Worm (Caenorhabditis elegans) whole organism, late embryonic: ENCODE results near the gene phf-15.

Experiments
- C08G9.2 ChIP-seq: sonication (generic microtip); optimal IDR thresholded peaks from 2 replicates; lab custom pipeline; 2016; ENCODE audit warnings: mild to moderate bottlenecking, missing genetic modification characterization, moderate library complexity, missing compliant biosample characterization
- F13H6.1 ChIP-seq: sonication (generic microtip); optimal IDR thresholded peaks from 2 replicates; lab custom pipeline; 2016; ENCODE audit warnings: missing genetic modification characterization, missing compliant biosample characterization
- ceh-14 ChIP-seq: sonication (generic microtip); optimal IDR thresholded peaks from 2 replicates; lab custom pipeline; 2016; ENCODE audit warnings: missing genotype, missing genetic modification characterization, missing compliant biosample characterization
- ceh-31 ChIP-seq: sonication (generic microtip); optimal IDR thresholded peaks from 2 replicates; lab custom pipeline; 2016; ENCODE audit warnings: missing genetic modification characterization, missing compliant biosample characterization
- dve-1 ChIP-seq: sonication (generic microtip); optimal IDR thresholded peaks from 2 replicates; lab custom pipeline; 2017; ENCODE audit warnings: antibody characterized with exemption, mild to moderate bottlenecking, missing genetic modification characterization, missing compliant biosample characterization
- nhr-232 ChIP-seq: sonication (generic microtip); optimal IDR thresholded peaks from 2 replicates; lab custom pipeline; 2016; ENCODE audit warnings: missing genetic modification characterization, missing compliant biosample characterization
- pax-1 ChIP-seq: fragments of 150-350 bp; optimal IDR thresholded peaks from 2 replicates; lab custom pipeline; 2014; ENCODE audit warnings: missing biosample characterization, missing genetic modification characterization
- sox-4 ChIP-seq: sonication (generic microtip); optimal IDR thresholded peaks from 2 replicates; lab custom pipeline; 2017; ENCODE audit warnings: mild to moderate bottlenecking, missing genetic modification characterization, inconsistent platforms, missing compliant biosample characterization
- ztf-16 ChIP-seq: sonication (generic microtip); optimal IDR thresholded peaks from 2 replicates; lab custom pipeline; 2017; ENCODE audit warnings: missing genetic modification characterization, missing compliant biosample characterization

ce11 chrIII:3279304-3279703, 43.3 kb upstream of the phf-15 start:
- no peak for TF ChIP-seq C08G9.2 (tag; lab: Kevin White, UChicago)
- TF ChIP-seq F13H6.1 (tag; lab: Kevin White, UChicago): no peak
- no peak for TF ChIP-seq nhr-232 (tag; lab: Kevin White, UChicago)
- peak; percentile 70 for TF ChIP-seq pax-1 (tag; lab: Kevin White, UChicago)
- TF ChIP-seq ceh-31 (tag; lab: Kevin White, UChicago): peak; percentile 22
- TF ChIP-seq ceh-14 (tag; lab: Kevin White, UChicago): no peak
- no peak for TF ChIP-seq sox-4
- peak; percentile 54 for TF ChIP-seq dve-1 (tag; lab: Kevin White, UChicago)
- no peak for TF ChIP-seq ztf-16
